Fruit fly (Drosophila melanogaster) whole organism, embryonic: Measurements from ENCODE around the gene Klp64D.

Source experiments
- Bgb ChIP-seq: fragments of 200-800 bp; sonication (Bioruptor generic); IDR thresholded peaks from 2 replicates; pipeline ENCODE4 v1.3.6; 2022; ENCODE audit warnings: missing biosample characterization, missing genetic modification characterization; ENCODE audit not compliant: partially characterized antibody
- CG11398 ChIP-seq: fragments of 200-800 bp; sonication (Bioruptor generic); optimal IDR thresholded peaks from 2 replicates; lab custom pipeline; 2016; ENCODE audit warnings: missing biosample characterization, missing genetic modification characterization
- CG13624 ChIP-seq: fragments of 200-800 bp; sonication (Bioruptor generic); optimal IDR thresholded peaks from 2 replicates; lab custom pipeline; 2016; ENCODE audit warnings: missing biosample characterization, missing genetic modification characterization
- CG17385 ChIP-seq: fragments of 200-800 bp; sonication (Bioruptor generic); optimal IDR thresholded peaks from 3 replicates; lab custom pipeline; 2018; ENCODE audit warnings: missing biosample characterization, mild to moderate bottlenecking, missing genetic modification characterization
- CG17612 ChIP-seq: fragments of 200-800 bp; sonication (Bioruptor generic); IDR thresholded peaks from 2 replicates; pipeline ENCODE4 v1.3.6; 2022; ENCODE audit warnings: missing biosample characterization, missing genetic modification characterization
- CG32767 ChIP-seq: fragments of 200-800 bp; sonication (Bioruptor generic); IDR thresholded peaks from 2 replicates; pipeline ENCODE4 v1.3.6; 2022; ENCODE audit warnings: missing biosample characterization, missing genetic modification characterization
- CG42726 ChIP-seq: fragments of 200-800 bp; sonication (Bioruptor generic); IDR thresholded peaks from 2 replicates; pipeline ENCODE4 v1.3.6; 2022; ENCODE audit warnings: missing biosample characterization, missing genetic modification characterization; ENCODE audit not compliant: partially characterized antibody
- Deaf1 ChIP-seq: fragments of 200-800 bp; optimal IDR thresholded peaks from 3 replicates; lab custom pipeline; 2019; ENCODE audit warnings: missing biosample characterization, mild to moderate bottlenecking, missing genetic modification characterization, moderate library complexity
- Doc2 ChIP-seq: fragments of 200-800 bp; sonication (Bioruptor generic); IDR thresholded peaks from 2 replicates; pipeline ENCODE4 v1.3.6; 2022; ENCODE audit warnings: missing biosample characterization, missing genetic modification characterization
- Trl ChIP-seq, 3 experiments: fragments of >200 bp in 2 of 3; fragments of 200-800 bp in 1 of 3; sonication (Bioruptor generic) in 1 of 3; optimal IDR thresholded peaks; 2 replicates in 1 of 3; 3 replicates in 2 of 3; lab custom pipeline; 2016 to 2017; ENCODE audit warnings: missing biosample characterization in 1 of 3, missing genetic modification characterization in 1 of 3
- Usf ChIP-seq: fragments of 200-800 bp; sonication (Bioruptor generic); optimal IDR thresholded peaks from 2 replicates; lab custom pipeline; 2017; ENCODE audit warnings: missing genotype, missing biosample characterization, missing genetic modification characterization
- chinmo ChIP-seq: fragments of 200-800 bp; sonication (Bioruptor generic); IDR thresholded peaks from 4 replicates; pipeline ENCODE4 v1.3.6; 2022; ENCODE audit warnings: missing biosample characterization, missing genetic modification characterization; ENCODE audit not compliant: partially characterized antibody
- ewg ChIP-seq: fragments of 200-800 bp; sonication (Bioruptor generic); optimal IDR thresholded peaks from 3 replicates; lab custom pipeline; 2017; ENCODE audit warnings: mild to moderate bottlenecking, missing biosample characterization, missing genetic modification reagents, missing genetic modification characterization
- h ChIP-seq: fragments of >200 bp; optimal IDR thresholded peaks from 2 replicates; lab custom pipeline; 2017
- mirr ChIP-seq: fragments of 200-800 bp; sonication (Bioruptor generic); optimal IDR thresholded peaks from 3 replicates; lab custom pipeline; 2018; ENCODE audit warnings: missing biosample characterization, mild to moderate bottlenecking, missing genetic modification characterization
- rib ChIP-seq: fragments of 200-800 bp; sonication (Bioruptor generic); IDR thresholded peaks from 2 replicates; pipeline ENCODE4 v1.3.6; 2022; ENCODE audit warnings: missing biosample characterization, missing genetic modification characterization
- scrt ChIP-seq: fragments of 200-800 bp; sonication (Bioruptor generic); optimal IDR thresholded peaks from 2 replicates; lab custom pipeline; 2018; ENCODE audit warnings: missing biosample characterization, mild to moderate bottlenecking, missing genetic modification characterization, moderate library complexity
- trh ChIP-seq: fragments of 200-800 bp; sonication (Bioruptor generic); optimal IDR thresholded peaks from 2 replicates; lab custom pipeline; 2016; ENCODE audit warnings: missing biosample characterization, missing genetic modification characterization

Gene Klp64D

DNA sequence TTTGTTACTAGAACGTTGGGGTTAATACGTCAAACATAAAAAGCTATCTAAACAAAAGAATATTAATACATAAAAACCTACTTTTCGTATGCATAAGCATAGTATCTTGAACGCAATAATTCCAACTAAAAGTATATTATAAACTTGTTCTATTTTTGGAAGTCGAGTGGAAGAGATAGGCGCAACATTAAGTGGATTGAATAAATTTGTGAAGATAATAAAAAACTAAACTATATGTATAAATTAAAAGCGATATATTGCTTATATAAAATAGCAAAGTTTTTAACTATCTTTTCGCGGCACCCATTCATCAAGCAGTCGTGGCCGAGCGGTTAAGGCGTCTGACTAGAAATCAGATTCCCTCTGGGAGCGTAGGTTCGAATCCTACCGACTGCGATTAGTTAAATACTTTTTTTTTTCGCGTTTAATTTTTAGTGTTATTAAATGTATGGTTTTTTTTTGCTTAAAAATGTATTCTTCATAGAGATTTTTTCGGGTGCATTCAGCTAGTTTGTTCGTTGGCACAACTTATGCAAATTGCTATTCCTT is 17.3 kb downstream of the Klp64D start (continued):
- TF ChIP-seq CG17385 (GFP tag; lab: Kevin White, UChicago) (no peak), Bgb (peak; percentile 72), Usf (GFP tag; lab: Kevin White, UChicago) (no peak), Doc2 (GFP tag; lab: Robert Waterston, UW) (no peak), CG42726 (GFP tag; lab: Robert Waterston, UW) (peak; percentile 56; the same call in 1 of the 2 replicates)
- TF ChIP-seq, all 482 proteins: peak for 22

DNA sequence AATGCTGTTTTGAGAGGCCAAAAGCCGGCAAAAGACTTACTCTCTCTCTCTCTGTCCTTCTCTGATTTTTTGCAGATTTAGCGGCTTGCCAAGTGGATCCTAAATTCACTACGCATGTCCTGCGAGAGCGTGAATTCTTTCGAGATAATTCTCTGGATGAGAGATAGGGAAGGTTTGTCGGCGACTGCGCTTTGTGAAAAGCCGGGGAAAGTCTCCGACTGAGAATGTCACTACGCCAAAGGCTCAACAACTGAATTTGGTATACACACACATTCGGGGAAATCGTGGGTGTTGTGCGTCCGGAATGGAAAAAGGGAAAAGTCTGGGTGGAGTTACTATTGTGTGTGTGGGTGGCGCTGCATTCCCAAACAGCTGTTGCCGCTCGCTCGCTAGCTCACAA is 29.7 kb downstream of the Klp64D start:
- peak; percentile 62; the same call in 1 of the 2 replicates for TF ChIP-seq CG32767 (GFP tag; lab: Robert Waterston, UW)
- TF ChIP-seq Trl (optimal IDR thresholded peaks at IDR 0.05; lab: Kevin White, UChicago): peak; percentile 6 to 69
- no peak for TF ChIP-seq Trl (GFP tag; optimal IDR thresholded peaks at IDR 0.05; lab: Kevin White, UChicago)
- TF ChIP-seq Deaf1 (tag; lab: Kevin White, UChicago): peak; percentile 57
- peak; percentile 79 for TF ChIP-seq ewg (GFP tag; lab: Kevin White, UChicago)
- TF ChIP-seq chinmo (GFP tag; lab: Robert Waterston, UW): 0 out of 4 replicates have a peak, but pooled peaks have one; percentile 21
- peak; percentile 75 for TF ChIP-seq scrt
- no peak for TF ChIP-seq CG11398 (GFP tag; lab: Kevin White, UChicago)
- TF ChIP-seq CG17612 (GFP tag; lab: Robert Waterston, UW): no peak

DNA sequence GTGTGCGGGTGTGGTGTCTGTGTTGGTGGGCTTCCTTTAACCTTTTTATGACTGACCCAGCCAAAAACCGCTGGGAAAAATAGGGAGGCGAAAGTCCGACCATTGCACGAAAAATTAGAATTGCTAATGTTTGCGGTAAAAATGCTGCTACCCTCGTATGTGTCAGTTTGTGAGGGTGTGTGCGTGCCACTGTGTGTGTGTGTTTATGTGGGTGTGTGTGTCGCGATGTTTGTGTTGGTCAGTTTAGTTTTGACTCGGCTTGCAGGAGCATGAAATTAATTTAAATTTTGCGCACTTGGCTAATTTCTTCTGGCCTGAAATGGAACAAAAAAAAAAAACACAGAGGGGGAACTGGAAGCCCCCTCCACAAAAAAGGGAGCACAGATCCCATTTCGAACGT is 31.4 kb downstream of the Klp64D start:
- TF ChIP-seq trh (GFP tag; lab: Kevin White, UChicago) (no peak), h (no peak), CG13624 (GFP tag; lab: Kevin White, UChicago) (no peak), mirr (GFP tag; lab: Kevin White, UChicago) (no peak), rib (no peak)
- TF ChIP-seq, all 482 proteins: peak for 0
